Fruit fly (Drosophila melanogaster): ENCODE data around the gene Nbr.

Nbr gene

dm6 chr2L:21166422-21166821 is 3.5 kb upstream of the Nbr start (continued):
- TF ChIP-seq E2f1 (GFP tag; IDR thresholded peaks at IDR 0.05) (no peak), CG14860 (GFP tag; IDR thresholded peaks at IDR 0.05; ENCODE audit: partially characterized antibody) (no peak), eve (GFP tag; optimal IDR thresholded peaks at IDR 0.05) (no peak), YL-1 (GFP tag; optimal IDR thresholded peaks at IDR 0.05) (peak; percentile 85), CG8388 (GFP tag; optimal IDR thresholded peaks at IDR 0.05) (no peak), Drgx (GFP tag; IDR thresholded peaks at IDR 0.05) (no peak), run (tag; optimal IDR thresholded peaks at IDR 0.05) (no peak), al (GFP tag; IDR thresholded peaks at IDR 0.05) (no peak), CrebB (tag; optimal IDR thresholded peaks at IDR 0.05) (no peak), CG34224 (GFP tag; IDR thresholded peaks at IDR 0.05; ENCODE audit: partially characterized antibody) (no peak), Aef1 (GFP tag; IDR thresholded peaks at IDR 0.05) (no peak), vvl (GFP tag; IDR thresholded peaks at IDR 0.05) (no peak), lilli (GFP tag; optimal IDR thresholded peaks at IDR 0.05) (peak; percentile 13), HmgD (GFP tag; optimal IDR thresholded peaks at IDR 0.05) (no peak), CTCF (GFP tag; optimal IDR thresholded peaks at IDR 0.05) (no peak), gro (GFP tag; optimal IDR thresholded peaks at IDR 0.05) (peak; percentile 41), CG10979 (tag; optimal IDR thresholded peaks at IDR 0.05) (no peak), Poxn (GFP tag; IDR thresholded peaks at IDR 0.05) (no peak), sd (tag; optimal IDR thresholded peaks at IDR 0.05) (no peak), crp (GFP tag; optimal IDR thresholded peaks at IDR 0.05) (peak; percentile 25 to 88), CG7786 (GFP tag; optimal IDR thresholded peaks at IDR 0.05) (no peak), CG11696 (GFP tag; IDR thresholded peaks at IDR 0.05) (no peak), CG1647 (GFP tag; optimal IDR thresholded peaks at IDR 0.05) (no peak), gce (GFP tag; IDR thresholded peaks at IDR 0.05) (no peak), Antp (GFP tag; optimal IDR thresholded peaks at IDR 0.05) (no peak), nerfin-1 (tag; optimal IDR thresholded peaks at IDR 0.05) (no peak), CG31224 (GFP tag; IDR thresholded peaks at IDR 0.05) (no peak), lmd (GFP tag; IDR thresholded peaks at IDR 0.05) (no peak), NC2β (GFP tag; optimal IDR thresholded peaks at IDR 0.05) (no peak), ab (GFP tag; optimal IDR thresholded peaks at IDR 0.05) (no peak), Dll (GFP tag; IDR thresholded peaks at IDR 0.05; ENCODE audit: partially characterized antibody) (no peak), CoRest (tag; optimal IDR thresholded peaks at IDR 0.05) (peak; percentile 22), ham (GFP tag; IDR thresholded peaks at IDR 0.05) (no peak), CG12071 (GFP tag; optimal IDR thresholded peaks at IDR 0.05) (no peak), chinmo (GFP tag; IDR thresholded peaks at IDR 0.05; ENCODE audit: partially characterized antibody) (no peak), dimm (GFP tag; IDR thresholded peaks at IDR 0.05) (no peak), Kr (GFP tag; optimal IDR thresholded peaks at IDR 0.05) (no peak), br (optimal IDR thresholded peaks at IDR 0.05) (no peak), PHDP (tag; optimal IDR thresholded peaks at IDR 0.05) (no peak), CG2889 (GFP tag; IDR thresholded peaks at IDR 0.05) (no peak), Dfd (GFP tag; optimal IDR thresholded peaks at IDR 0.05) (no peak), ftz-f1 (GFP tag; optimal IDR thresholded peaks at IDR 0.05) (no peak), lola (GFP tag; optimal IDR thresholded peaks at IDR 0.05) (no peak), CG9797 (GFP tag; optimal IDR thresholded peaks at IDR 0.05) (no peak), D (optimal IDR thresholded peaks at IDR 0.05) (no peak), D (GFP tag; optimal IDR thresholded peaks at IDR 0.05) (no peak), Myb (GFP tag; optimal IDR thresholded peaks at IDR 0.05) (peak; percentile 87), Sox102F (GFP tag; optimal IDR thresholded peaks at IDR 0.05) (no peak), nau (GFP tag; optimal IDR thresholded peaks at IDR 0.05) (no peak), sens (GFP tag) (peak; percentile 11), TFAM (GFP tag; optimal IDR thresholded peaks at IDR 0.05) (no peak), hth (optimal IDR thresholded peaks at IDR 0.05) (no peak), CG42726 (GFP tag; IDR thresholded peaks at IDR 0.05; ENCODE audit: partially characterized antibody) (no peak), ewg (GFP tag; optimal IDR thresholded peaks at IDR 0.05) (no peak)
